Worm (Caenorhabditis elegans): ENCODE measurements around the gene C54D10.10.

- TF ChIP-seq tbx-37 (GFP tag; conservative IDR thresholded peaks at IDR 0.05) (no peak), pes-1 (GFP tag; IDR thresholded peaks at IDR 0.05) (no peak), ama-1 (optimal IDR thresholded peaks at IDR 0.05) (no peak), B0310.2 (tag; optimal IDR thresholded peaks at IDR 0.05) (no peak), aly-1 (tag; optimal IDR thresholded peaks at IDR 0.05) (no peak), tra-4 (tag; optimal IDR thresholded peaks at IDR 0.05) (no peak), hnd-1 (tag; optimal IDR thresholded peaks at IDR 0.05) (no peak), hmg-4 (GFP tag; optimal IDR thresholded peaks at IDR 0.05) (no peak), flt-1 (GFP tag; IDR thresholded peaks at IDR 0.05) (no peak), hmbx-1 (tag; optimal IDR thresholded peaks at IDR 0.05) (no peak)
These were observed 39.3 kb downstream of the C54D10.10 start, which contains the start of gene hrg-2 for ce11 chrV:12410416-12411001.
